Fruit fly (Drosophila melanogaster) whole organism, adult: ENCODE results near the gene CG32264.

Experiments used
- CG11617 ChIP-seq: fragments of 200-800 bp; sonication (Bioruptor generic); optimal IDR thresholded peaks from 2 replicates; lab custom pipeline; 2017; ENCODE audit warnings: mild to moderate bottlenecking, missing biosample characterization, missing genetic modification reagents, missing genetic modification characterization
- CG12768 ChIP-seq: fragments of 200-800 bp; sonication (Bioruptor generic); optimal IDR thresholded peaks from 2 replicates; lab custom pipeline; 2017; ENCODE audit warnings: missing biosample characterization, missing genetic modification characterization, mild to moderate bottlenecking, moderate library complexity, missing genetic modification reagents
- Crg-1 ChIP-seq: fragments of 200-800 bp; sonication (Bioruptor generic); optimal IDR thresholded peaks from 2 replicates; lab custom pipeline; 2016; ENCODE audit warnings: missing biosample characterization, missing genetic modification characterization
- Hr96 ChIP-seq: fragments of 200-800 bp; sonication (Bioruptor generic); optimal IDR thresholded peaks from 2 replicates; lab custom pipeline; 2016; ENCODE audit warnings: missing biosample characterization, missing genetic modification characterization
- Mnt ChIP-seq: fragments of 200-800 bp; sonication (Bioruptor generic); optimal IDR thresholded peaks from 2 replicates; lab custom pipeline; 2016; ENCODE audit warnings: missing biosample characterization, mild to moderate bottlenecking, missing genetic modification characterization
- kay ChIP-seq: fragments of 200-800 bp; sonication (Bioruptor generic); peaks from one replicate; lab custom pipeline; 2016; ENCODE audit warnings: missing biosample characterization, missing genetic modification characterization, borderline replicate concordance
- ovo ChIP-seq: fragments of 200-800 bp; sonication (Bioruptor generic); optimal IDR thresholded peaks from 2 replicates; lab custom pipeline; 2016; ENCODE audit warnings: missing biosample characterization, missing genetic modification characterization
- pad ChIP-seq: fragments of 200-800 bp; sonication (Bioruptor generic); optimal IDR thresholded peaks from 3 replicates; lab custom pipeline; 2017; ENCODE audit warnings: missing biosample characterization, missing genetic modification characterization, mild to moderate bottlenecking, moderate library complexity, missing genetic modification reagents
- toe ChIP-seq: fragments of 200-800 bp; sonication (Bioruptor generic); optimal IDR thresholded peaks from 2 replicates; lab custom pipeline; 2016; ENCODE audit warnings: missing biosample characterization, missing genetic modification characterization

DNA sequence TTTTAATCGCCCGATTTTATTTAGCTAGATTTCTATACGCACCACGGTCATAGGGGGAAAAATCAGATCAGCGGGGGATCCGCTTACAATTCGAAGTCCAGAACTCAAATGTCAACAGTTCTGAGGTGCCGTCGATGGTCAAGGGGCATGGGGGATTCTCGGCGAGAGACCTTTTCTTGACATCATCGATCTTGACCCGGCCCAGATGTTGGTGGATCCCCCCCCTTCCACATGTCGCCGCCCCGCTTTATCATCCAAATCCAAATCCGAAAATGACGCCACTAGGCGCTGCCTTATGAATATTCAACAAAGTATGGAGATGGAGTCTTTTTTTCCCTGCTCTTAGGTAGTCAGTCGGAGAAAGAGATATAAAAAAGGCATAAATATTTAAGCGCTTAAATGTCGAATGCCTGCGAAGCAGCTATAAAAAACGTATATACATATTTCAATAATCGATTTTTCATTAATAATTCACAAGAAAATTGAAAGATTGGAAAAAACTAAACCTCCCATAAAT is 41.6 kb upstream of the CG32264 start:
- TF ChIP-seq kay (GFP tag; lab: Kevin White, UChicago) (no peak), Crg-1 (no peak), ovo (GFP tag; lab: Kevin White, UChicago) (no peak), pad (no peak), Mnt (GFP tag; lab: Kevin White, UChicago) (no peak), CG11617 (no peak), Hr96 (no peak), toe (GFP tag; lab: Kevin White, UChicago) (no peak), CG12768 (GFP tag; lab: Kevin White, UChicago) (no peak)
